Fruit fly (Drosophila melanogaster) whole organism, pupa: Measurements from ENCODE around the gene CG13002.

Source experiments
- CG17806 ChIP-seq: fragments of 200-800 bp; sonication (Bioruptor generic); optimal IDR thresholded peaks from 2 replicates; lab custom pipeline; 2018; ENCODE audit warnings: missing biosample characterization, mild to moderate bottlenecking, missing genetic modification characterization, moderate library complexity
- CG32121 ChIP-seq: fragments of 200-800 bp; sonication (Bioruptor generic); IDR thresholded peaks from 2 replicates; pipeline ENCODE4 v1.3.6; 2022; ENCODE audit warnings: missing biosample characterization, missing genetic modification characterization
- CG34367 ChIP-seq: fragments of 200-800 bp; sonication (Bioruptor generic); optimal IDR thresholded peaks from 2 replicates; lab custom pipeline; 2018; ENCODE audit warnings: missing biosample characterization, mild to moderate bottlenecking, missing genetic modification characterization
- EcR ChIP-seq: fragments of 200-800 bp; sonication (Bioruptor generic); optimal IDR thresholded peaks from 3 replicates; lab custom pipeline; 2019; ENCODE audit warnings: missing biosample characterization, missing genetic modification characterization, mild to moderate bottlenecking, moderate library complexity, missing genetic modification reagents
- Pif1A ChIP-seq: fragments of 200-800 bp; sonication (Bioruptor generic); optimal IDR thresholded peaks from 3 replicates; lab custom pipeline; 2016; ENCODE audit warnings: missing biosample characterization, missing genetic modification characterization
- Pif1B ChIP-seq: fragments of 200-800 bp; sonication (Bioruptor generic); optimal IDR thresholded peaks from 3 replicates; lab custom pipeline; 2016; ENCODE audit warnings: missing biosample characterization, missing genetic modification characterization
- Snoo ChIP-seq: fragments of 200-800 bp; sonication (Bioruptor generic); optimal IDR thresholded peaks from 3 replicates; lab custom pipeline; 2017; ENCODE audit warnings: missing biosample characterization, mild to moderate bottlenecking, missing genetic modification characterization, inconsistent platforms
- fd96Ca ChIP-seq: fragments of 200-800 bp; sonication (Bioruptor generic); IDR thresholded peaks from 3 replicates; pipeline ENCODE4 v1.3.6; 2022; ENCODE audit warnings: missing biosample characterization, missing genetic modification characterization
- rn ChIP-seq: fragments of 200-800 bp; sonication (Bioruptor generic); IDR thresholded peaks from 2 replicates; pipeline ENCODE4 v1.3.6; 2022; ENCODE audit warnings: missing biosample characterization, missing genetic modification characterization

DNA sequence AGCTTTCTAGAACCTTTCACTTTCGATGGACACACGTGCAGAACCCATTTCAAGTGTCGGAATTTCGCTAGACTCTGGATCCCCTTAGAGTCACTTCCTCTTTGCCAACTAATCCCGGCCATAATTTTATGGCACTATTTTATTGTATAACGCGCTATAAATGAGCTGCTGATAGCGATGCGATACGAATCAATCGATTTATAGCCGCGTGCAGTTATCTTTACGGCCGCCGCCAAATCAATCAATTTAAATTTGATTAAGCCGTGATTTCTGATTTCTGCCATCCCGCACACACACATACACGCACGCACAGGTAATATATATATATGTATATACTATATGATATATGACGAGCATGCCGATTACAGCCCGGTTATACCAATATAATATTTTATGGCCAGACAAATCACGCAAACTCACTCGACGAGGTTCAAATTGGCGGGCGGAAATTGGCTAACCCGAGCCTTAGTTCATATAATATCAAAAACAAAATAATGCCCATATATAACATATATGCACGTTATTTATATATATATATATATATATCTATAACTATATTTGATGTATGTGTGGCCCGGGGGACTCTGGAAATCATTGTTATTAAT lies 31.2 kb downstream of the CG13002 start:
- no peak for TF ChIP-seq Pif1A (GFP tag; lab: Kevin White, UChicago)
- TF ChIP-seq CG17806 (tag; lab: Kevin White, UChicago) = no peak
- no peak for TF ChIP-seq Pif1B (GFP tag; lab: Kevin White, UChicago)
- no peak for TF ChIP-seq EcR (GFP tag; lab: Kevin White, UChicago)
- TF ChIP-seq fd96Ca (GFP tag; lab: Robert Waterston, UW) = 0 out of 3 replicates have a peak, but pooled peaks have one; percentile 8
- no peak for TF ChIP-seq Snoo (tag; lab: Kevin White, UChicago)
- TF ChIP-seq CG32121 (GFP tag; lab: Robert Waterston, UW) = no peak
- TF ChIP-seq rn = no peak
- TF ChIP-seq CG34367 (tag; lab: Kevin White, UChicago) = no peak
